Worm (Caenorhabditis elegans) whole organism, young adult: Measurements from ENCODE around the gene glt-1.
A peak's percentile ranks its signal among the peaks of the same experiment; 100 is the strongest.

Experiments used
- B0019.2 ChIP-seq: fragments of 200-800 bp; sonication (Bioruptor generic); conservative IDR thresholded peaks from 2 replicates; pipeline ENCODE4 v1.3.6; 2022; ENCODE audit warnings: missing genetic modification reagents, missing genetic modification characterization, missing compliant biosample characterization
- F23B12.7 ChIP-seq: sonication (generic microtip); optimal IDR thresholded peaks from 2 replicates; lab custom pipeline; 2017; ENCODE audit warnings: missing genetic modification characterization, mild to moderate bottlenecking, missing compliant biosample characterization, antibody characterized with exemption, moderate library complexity; ENCODE audit not compliant: insufficient read depth
- F55B11.4 ChIP-seq: sonication (generic microtip); optimal IDR thresholded peaks from 2 replicates; lab custom pipeline; 2016; ENCODE audit warnings: missing compliant biosample characterization, missing genetic modification characterization, borderline replicate concordance; ENCODE audit not compliant: insufficient read depth
- Y95B8A.8 ChIP-seq: fragments of 200-800 bp; sonication (Bioruptor generic); IDR thresholded peaks from 2 replicates; pipeline ENCODE4 v1.3.6; 2022; ENCODE audit warnings: missing genetic modification reagents, missing genetic modification characterization, missing compliant biosample characterization
- ccch-3 ChIP-seq: fragments of 200-800 bp; sonication (Bioruptor generic); optimal IDR thresholded peaks from 2 replicates; lab custom pipeline; 2018; ENCODE audit warnings: mild to moderate bottlenecking, missing genetic modification characterization, missing compliant biosample characterization
- cebp-1 ChIP-seq, 2 experiments: fragments of 200-800 bp in 1 of 2; sonication (Bioruptor generic) in 1 of 2; sonication (generic microtip) in 1 of 2; IDR thresholded peaks in 1 of 2; optimal IDR thresholded peaks in 1 of 2; 2 replicates each; pipeline versions ENCODE4 v1.3.6 to Lab custom; 2017 to 2022; ENCODE audit warnings: missing compliant biosample characterization in 2 of 2, missing genetic modification characterization in 2 of 2, mild to moderate bottlenecking in 1 of 2, missing genetic modification reagents in 1 of 2, moderate library complexity in 1 of 2
- ceh-27 ChIP-seq: fragments of 200-800 bp; sonication (Bioruptor generic); optimal IDR thresholded peaks from 2 replicates; lab custom pipeline; 2018; ENCODE audit warnings: mild to moderate bottlenecking, missing genetic modification characterization, moderate library complexity, missing compliant biosample characterization
- dox-1 ChIP-seq: fragments of 200-800 bp; sonication (Bioruptor generic); IDR thresholded peaks from 2 replicates; pipeline ENCODE4 v1.3.6; 2022; ENCODE audit warnings: missing genetic modification reagents, missing genetic modification characterization, missing compliant biosample characterization
- dpff-1 ChIP-seq: sonication (generic microtip); optimal IDR thresholded peaks from 2 replicates; lab custom pipeline; 2017; ENCODE audit warnings: mild to moderate bottlenecking, missing genetic modification characterization, missing compliant biosample characterization
- dpl-1 ChIP-seq: fragments of 150-350 bp; optimal IDR thresholded peaks from 2 replicates; lab custom pipeline; 2014; ENCODE audit warnings: missing biosample characterization, missing genetic modification reagents, missing genetic modification characterization
- ets-4 ChIP-seq: fragments of 200-800 bp; sonication (Bioruptor generic); optimal IDR thresholded peaks from 2 replicates; lab custom pipeline; 2018; ENCODE audit warnings: mild to moderate bottlenecking, missing genetic modification characterization, missing compliant biosample characterization
- gei-17 ChIP-seq: fragments of 200-800 bp; sonication (Bioruptor generic); optimal IDR thresholded peaks from 2 replicates; lab custom pipeline; 2018; ENCODE audit warnings: mild to moderate bottlenecking, missing genetic modification characterization, missing compliant biosample characterization
- hlh-26 ChIP-seq: fragments of 200-800 bp; sonication (Bioruptor generic); conservative IDR thresholded peaks from 2 replicates; pipeline ENCODE4 v1.3.6; 2022; ENCODE audit warnings: missing genetic modification reagents, missing genetic modification characterization, missing compliant biosample characterization
- hmg-1.2 ChIP-seq: fragments of 200-800 bp; sonication (Bioruptor generic); IDR thresholded peaks from 2 replicates; pipeline ENCODE4 v1.3.6; 2022; ENCODE audit warnings: missing genetic modification reagents, missing genetic modification characterization, missing compliant biosample characterization
- hmg-20 ChIP-seq: fragments of 200-800 bp; sonication (Bioruptor generic); IDR thresholded peaks from 2 replicates; pipeline ENCODE4 v1.3.6; 2022; ENCODE audit warnings: missing genetic modification reagents, missing genetic modification characterization, missing compliant biosample characterization
- hrde-1 ChIP-seq: sonication (generic microtip); optimal IDR thresholded peaks from 2 replicates; lab custom pipeline; 2016; ENCODE audit warnings: missing genetic modification characterization, mild to moderate bottlenecking, missing compliant biosample characterization, moderate library complexity, missing genotype, missing genetic modification reagents, borderline replicate concordance
- let-526 ChIP-seq: fragments of 200-800 bp; sonication (Bioruptor generic); IDR thresholded peaks from 2 replicates; pipeline ENCODE4 v1.3.6; 2022; ENCODE audit warnings: missing genetic modification reagents, missing genetic modification characterization, missing compliant biosample characterization
- let-607 ChIP-seq, 2 experiments: fragments of 200-800 bp in 1 of 2; sonication (Bioruptor generic) in 1 of 2; sonication (generic microtip) in 1 of 2; optimal IDR thresholded peaks; 2 replicates each; lab custom pipeline; 2016 to 2018; ENCODE audit warnings: mild to moderate bottlenecking in 2 of 2, missing compliant biosample characterization in 2 of 2, missing genetic modification characterization in 2 of 2, moderate library complexity in 2 of 2, missing genotype in 1 of 2
- lin-40 ChIP-seq: sonication (generic microtip); optimal IDR thresholded peaks from 2 replicates; lab custom pipeline; 2016; ENCODE audit warnings: missing genetic modification characterization, mild to moderate bottlenecking, missing compliant biosample characterization, missing genotype, missing genetic modification reagents
- nfya-1 ChIP-seq: sonication (generic microtip); optimal IDR thresholded peaks from 2 replicates; lab custom pipeline; 2017; ENCODE audit warnings: antibody characterized with exemption, missing compliant biosample characterization, missing genetic modification characterization, borderline replicate concordance; ENCODE audit not compliant: insufficient read depth
- nfya-2 ChIP-seq: fragments of 200-800 bp; sonication (Bioruptor generic); IDR thresholded peaks from 2 replicates; pipeline ENCODE4 v1.3.6; 2022; ENCODE audit warnings: missing genetic modification reagents, missing genetic modification characterization, missing compliant biosample characterization
- nhr-27 ChIP-seq: fragments of 200-800 bp; sonication (Bioruptor generic); optimal IDR thresholded peaks from 2 replicates; lab custom pipeline; 2018; ENCODE audit warnings: mild to moderate bottlenecking, missing genetic modification characterization, moderate library complexity, missing compliant biosample characterization
- nhr-80 ChIP-seq: sonication (generic microtip); optimal IDR thresholded peaks from 2 replicates; lab custom pipeline; 2016; ENCODE audit warnings: missing genetic modification characterization, missing compliant biosample characterization
- rcor-1 ChIP-seq: fragments of 200-800 bp; sonication (Bioruptor generic); IDR thresholded peaks from 2 replicates; pipeline ENCODE4 v1.3.6; 2022; ENCODE audit warnings: missing genetic modification reagents, missing genetic modification characterization, missing compliant biosample characterization
- snpc-4 ChIP-seq, 5 experiments: fragments of 150-350 bp in 1 of 5; sonication (generic microtip) in 4 of 5; optimal IDR thresholded peaks; 2 replicates each; lab custom pipeline; 2014 to 2018; ENCODE audit warnings: missing genetic modification characterization in 5 of 5, missing biosample characterization in 3 of 5, antibody characterized with exemption in 2 of 5, mild to moderate bottlenecking in 2 of 5, missing compliant biosample characterization in 2 of 5, missing genotype in 2 of 5, moderate library complexity in 2 of 5, missing genetic modification reagents in 1 of 5
- tbx-9 ChIP-seq: sonication (generic microtip); optimal IDR thresholded peaks from 2 replicates; lab custom pipeline; 2016; ENCODE audit warnings: borderline replicate concordance, missing genetic modification characterization, inconsistent platforms, missing compliant biosample characterization
- ztf-18 ChIP-seq: sonication (generic microtip); optimal IDR thresholded peaks from 2 replicates; lab custom pipeline; 2016; ENCODE audit warnings: missing genotype, mild to moderate bottlenecking, missing genetic modification characterization, missing compliant biosample characterization
- ztf-22 ChIP-seq: fragments of 200-800 bp; sonication (Bioruptor generic); optimal IDR thresholded peaks from 2 replicates; lab custom pipeline; 2018; ENCODE audit warnings: mild to moderate bottlenecking, missing genetic modification characterization, moderate library complexity, missing compliant biosample characterization

The glt-1 gene

ce11 chrX:3500357-3500756, 4.5 kb downstream of the glt-1 start:
- TF ChIP-seq tbx-9 (tag; lab: Kevin White, UChicago) (no peak), snpc-4 (GFP tag; optimal IDR thresholded peaks at IDR 0.05; lab: Kevin White, UChicago) (peak; percentile 18), snpc-4 (tag; optimal IDR thresholded peaks at IDR 0.05; lab: Kevin White, UChicago) (peak in 2 of 4 experiments; percentile 64 to 78), F55B11.4 (tag; lab: Kevin White, UChicago) (no peak), nhr-27 (no peak)

- no peak for TF ChIP-seq lin-40 (tag; lab: Kevin White, UChicago)
- TF ChIP-seq F55B11.4 (tag; lab: Kevin White, UChicago): no peak
- no peak for TF ChIP-seq cebp-1 (GFP tag; IDR thresholded peaks at IDR 0.05; lab: Robert Waterston, UW)
- peak; percentile 7 for TF ChIP-seq cebp-1 (tag; optimal IDR thresholded peaks at IDR 0.05; lab: Kevin White, UChicago)
- TF ChIP-seq F23B12.7 (tag; lab: Kevin White, UChicago): no peak
- TF ChIP-seq hmg-20 (GFP tag; lab: Robert Waterston, UW): no peak
- TF ChIP-seq gei-17 (GFP tag; lab: Kevin White, UChicago): no peak
- no peak for TF ChIP-seq nfya-2 (GFP tag; lab: Robert Waterston, UW)
- TF ChIP-seq dpl-1 (GFP tag; lab: Kevin White, UChicago): no peak
- no peak for TF ChIP-seq ceh-27 (GFP tag; lab: Kevin White, UChicago)
- TF ChIP-seq ets-4 (GFP tag; lab: Kevin White, UChicago): peak; percentile 57
- no peak for TF ChIP-seq let-526 (GFP tag; lab: Robert Waterston, UW)
- no peak for TF ChIP-seq nfya-1 (tag; lab: Kevin White, UChicago)
- no peak for TF ChIP-seq Y95B8A.8
- no peak for TF ChIP-seq B0019.2 (GFP tag; lab: Robert Waterston, UW)
- TF ChIP-seq dox-1 (GFP tag; lab: Robert Waterston, UW): peak; percentile 63; the same call in 1 of the 2 replicates
- TF ChIP-seq ztf-22 (GFP tag; lab: Kevin White, UChicago): no peak
- no peak for TF ChIP-seq hmg-1.2 (GFP tag; lab: Robert Waterston, UW)
- peak; percentile 22 to 56 for TF ChIP-seq let-607 (tag; optimal IDR thresholded peaks at IDR 0.05; lab: Kevin White, UChicago)
- TF ChIP-seq ztf-18: no peak
- TF ChIP-seq rcor-1 (GFP tag; lab: Robert Waterston, UW): no peak
- TF ChIP-seq tbx-9 (tag; lab: Kevin White, UChicago): no peak
- peak; percentile 93 for TF ChIP-seq nhr-80 (tag; lab: Kevin White, UChicago)
- TF ChIP-seq, all 124 proteins: peak for 5
These were observed 5.1 kb downstream of the glt-1 start for ce11 chrX:3500903-3501302.

- TF ChIP-seq hlh-26 (GFP tag; lab: Robert Waterston, UW) (no peak), nfya-2 (GFP tag; lab: Robert Waterston, UW) (no peak), Y95B8A.8 (no peak), ccch-3 (GFP tag; lab: Kevin White, UChicago) (no peak), let-607 (tag; optimal IDR thresholded peaks at IDR 0.05; lab: Kevin White, UChicago) (no peak), hrde-1 (tag; lab: Kevin White, UChicago) (no peak)
These were observed 7.2 kb downstream of the glt-1 start for ce11 chrX:3503025-3503424.

DNA sequence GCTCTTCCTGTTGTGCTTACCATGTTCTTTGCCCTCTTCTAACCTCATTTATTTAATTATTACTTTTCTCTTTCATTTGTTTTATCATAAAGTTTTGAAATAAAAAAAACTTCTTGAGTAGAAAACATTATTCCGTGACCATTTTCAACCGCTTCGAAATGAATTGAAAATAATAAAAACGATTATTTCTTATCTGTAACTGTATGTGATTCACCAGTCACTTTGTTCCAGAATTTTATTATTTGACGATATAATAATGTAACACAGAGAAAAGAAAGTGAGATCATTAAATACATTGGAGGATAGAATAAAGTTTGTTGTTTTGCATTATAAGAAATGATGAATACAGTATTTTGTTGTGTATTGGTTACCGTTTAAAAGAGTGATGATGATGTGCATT, 9.2 kb downstream of the glt-1 start:
- no peak for TF ChIP-seq dpff-1 (tag; lab: Kevin White, UChicago)
- peak; percentile 34 for TF ChIP-seq nhr-80 (tag; lab: Kevin White, UChicago)
- TF ChIP-seq cebp-1 (GFP tag; IDR thresholded peaks at IDR 0.05; lab: Robert Waterston, UW): no peak
- TF ChIP-seq cebp-1 (tag; optimal IDR thresholded peaks at IDR 0.05; lab: Kevin White, UChicago): peak; percentile 8
